Worm (Caenorhabditis elegans): Measurements from ENCODE around the gene T28F3.5.

T28F3.5 gene

DNA sequence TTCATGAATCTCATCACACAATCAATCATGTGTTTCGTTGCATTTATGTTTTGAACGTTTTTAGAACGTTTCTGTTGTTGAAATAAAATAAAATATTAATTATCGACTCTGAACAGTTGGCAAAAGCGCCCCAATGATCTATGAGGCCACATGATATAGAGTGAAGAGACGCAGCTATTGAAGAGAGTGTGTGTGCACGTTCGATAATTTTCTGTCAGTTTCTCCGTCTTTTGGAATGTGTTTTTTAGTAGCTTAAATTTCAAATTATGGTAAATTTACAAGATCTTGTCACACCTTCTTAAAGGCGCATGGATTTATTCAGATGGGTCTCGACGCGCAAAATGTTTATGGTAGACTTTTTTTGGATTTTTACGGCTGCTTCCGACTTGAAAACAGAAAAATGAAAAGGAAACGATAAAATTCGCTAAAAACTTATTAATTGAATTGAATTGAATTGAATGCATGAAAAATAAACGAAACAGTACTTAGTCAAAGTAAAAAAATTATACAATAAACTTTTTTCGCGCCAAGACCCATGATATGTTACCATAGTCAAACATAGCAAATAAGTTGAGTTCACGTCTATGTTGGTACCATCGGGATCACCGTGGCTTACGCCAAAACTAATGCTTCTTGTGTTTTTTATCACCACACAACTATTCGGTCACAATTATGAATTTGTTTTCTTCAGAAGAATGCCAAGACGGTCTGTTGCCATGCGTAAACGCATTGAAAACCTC is 39.1 kb downstream of the T28F3.5 start, which contains the start of gene C49C3.15 (continued):
- TF ChIP-seq fos-1 (tag; optimal IDR thresholded peaks at IDR 0.05) = no peak
- TF ChIP-seq lin-15B (tag; optimal IDR thresholded peaks at IDR 0.05) = peak; percentile 53
- TF ChIP-seq snpc-4 (tag; optimal IDR thresholded peaks at IDR 0.05) = no peak
- no peak for TF ChIP-seq elt-1 (tag; optimal IDR thresholded peaks at IDR 0.05)
- TF ChIP-seq nhr-28 (tag; optimal IDR thresholded peaks at IDR 0.05) = no peak
- TF ChIP-seq nhr-43 (tag; optimal IDR thresholded peaks at IDR 0.05; ENCODE audit: poor library complexity, severe bottlenecking) = no peak
- TF ChIP-seq nhr-67 (tag; optimal IDR thresholded peaks at IDR 0.05) = no peak
- peak; percentile 66 for TF ChIP-seq nfya-1 (tag; optimal IDR thresholded peaks at IDR 0.05; ENCODE audit: insufficient read depth)

DNA sequence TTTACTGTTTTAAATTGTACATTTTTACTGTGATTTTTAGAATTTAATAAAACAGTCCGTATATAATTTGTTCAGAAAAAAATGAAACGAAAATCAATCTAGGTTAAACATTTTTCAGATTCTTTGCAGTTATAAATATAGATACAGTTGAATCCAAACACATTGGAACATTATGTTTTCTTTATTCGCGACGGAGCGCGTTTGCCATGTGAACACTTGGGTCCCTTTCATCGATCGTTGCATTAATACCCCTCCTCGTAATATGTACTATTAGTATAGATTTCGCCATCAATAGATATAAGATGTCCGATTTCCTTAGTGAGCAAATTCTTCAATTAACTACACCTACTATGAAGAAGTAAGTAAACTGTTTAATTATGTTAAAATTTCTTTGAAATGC is 40.4 kb downstream of the T28F3.5 start, which contains the start of gene C49C3.8:
Gene C49C3.8 (plus strand): TSS at position 173 of the 400 bp plus-strand sequence.
- TF ChIP-seq fkh-10 (GFP tag; optimal IDR thresholded peaks at IDR 0.05) = no peak
- TF ChIP-seq nhr-43 (tag; optimal IDR thresholded peaks at IDR 0.05; ENCODE audit: poor library complexity, severe bottlenecking) = no peak
- no peak for TF ChIP-seq nhr-25 (tag; optimal IDR thresholded peaks at IDR 0.05)
- no peak for TF ChIP-seq daf-12 (tag; optimal IDR thresholded peaks at IDR 0.05)
- no peak for TF ChIP-seq nhr-28 (tag; optimal IDR thresholded peaks at IDR 0.05)
- no peak for TF ChIP-seq nhr-76 (tag; optimal IDR thresholded peaks at IDR 0.05)
- no peak for TF ChIP-seq zag-1 (tag; optimal IDR thresholded peaks at IDR 0.05)
- no peak for TF ChIP-seq eor-1 (tag; optimal IDR thresholded peaks at IDR 0.05)
- peak; percentile 14 for TF ChIP-seq egl-5 (tag; optimal IDR thresholded peaks at IDR 0.05)
- no peak for TF ChIP-seq sea-2 (GFP tag; optimal IDR thresholded peaks at IDR 0.05)
- no peak for TF ChIP-seq unc-39 (tag; optimal IDR thresholded peaks at IDR 0.05)
- TF ChIP-seq mdl-1 (tag; optimal IDR thresholded peaks at IDR 0.05) = no peak
- no peak for TF ChIP-seq ama-1 (optimal IDR thresholded peaks at IDR 0.05)
- no peak for TF ChIP-seq nhr-67 (tag; optimal IDR thresholded peaks at IDR 0.05)
- no peak for TF ChIP-seq fkh-2 (tag; optimal IDR thresholded peaks at IDR 0.05)
- TF ChIP-seq ceh-82 (tag; optimal IDR thresholded peaks at IDR 0.05) = no peak
- TF ChIP-seq lin-39 (tag; optimal IDR thresholded peaks at IDR 0.05) = no peak
- TF ChIP-seq lsy-12 (tag; optimal IDR thresholded peaks at IDR 0.05) = no peak
- no peak for TF ChIP-seq egl-27 (tag; optimal IDR thresholded peaks at IDR 0.05)
- no peak for TF ChIP-seq elt-3 (tag; optimal IDR thresholded peaks at IDR 0.05)
- peak; percentile 26 for TF ChIP-seq pha-4 (tag; optimal IDR thresholded peaks at IDR 0.05)
- peak; percentile 24 for TF ChIP-seq nfya-1 (tag; optimal IDR thresholded peaks at IDR 0.05; ENCODE audit: insufficient read depth)
- no peak for TF ChIP-seq hmg-11 (tag; optimal IDR thresholded peaks at IDR 0.05)

DNA sequence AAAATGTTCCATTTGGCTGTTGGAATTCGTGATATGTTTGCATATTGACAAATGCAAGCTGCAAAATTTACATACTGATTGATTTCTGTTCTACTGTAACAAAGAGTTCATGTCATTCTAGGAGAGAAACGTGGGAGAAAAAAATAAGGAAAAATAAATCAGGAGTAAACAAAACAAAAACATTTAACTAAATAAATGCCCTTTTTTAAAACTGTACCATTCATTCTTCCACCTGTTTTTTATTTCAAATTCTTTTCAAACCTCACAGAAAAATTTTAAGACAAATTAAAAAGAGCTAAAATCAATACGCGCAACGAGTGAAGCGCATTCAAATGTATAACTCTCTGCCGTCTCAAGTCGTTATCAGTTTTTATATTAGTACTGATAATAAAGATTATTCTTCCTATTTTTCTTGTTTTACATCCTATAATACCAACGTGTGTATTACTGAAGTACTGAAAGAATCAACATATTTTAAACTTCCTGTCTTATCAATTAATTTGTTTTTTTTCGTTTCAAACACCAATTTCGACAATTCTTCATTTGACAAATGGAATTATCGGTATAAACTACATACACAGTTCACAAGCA is 44.4 kb downstream of the T28F3.5 start, which contains the start of gene C49C3.10:
Gene C49C3.10 (minus strand): TSS at position 51 of the 591 bp plus-strand sequence.
- peak; percentile 65 for TF ChIP-seq pha-4 (tag; optimal IDR thresholded peaks at IDR 0.05)
- TF ChIP-seq ZK546.5 (tag; optimal IDR thresholded peaks at IDR 0.05) = no peak
- no peak for TF ChIP-seq ceh-16 (tag; optimal IDR thresholded peaks at IDR 0.05)
- no peak for TF ChIP-seq eor-1 (tag; optimal IDR thresholded peaks at IDR 0.05)
- peak; percentile 80 for TF ChIP-seq jun-1 (tag; optimal IDR thresholded peaks at IDR 0.05)
- TF ChIP-seq R02D3.7 (tag; optimal IDR thresholded peaks at IDR 0.05) = no peak
- no peak for TF ChIP-seq daf-12 (tag; optimal IDR thresholded peaks at IDR 0.05)
- no peak for TF ChIP-seq mdl-1 (tag; optimal IDR thresholded peaks at IDR 0.05)
- peak; percentile 88 for TF ChIP-seq pqm-1 (tag; optimal IDR thresholded peaks at IDR 0.05)
- TF ChIP-seq nhr-28 (tag; optimal IDR thresholded peaks at IDR 0.05) = no peak
- no peak for TF ChIP-seq ceh-9 (tag; optimal IDR thresholded peaks at IDR 0.05)
- TF ChIP-seq elt-2 (tag; optimal IDR thresholded peaks at IDR 0.05) = peak; percentile 94
- TF ChIP-seq ztf-4 (tag; optimal IDR thresholded peaks at IDR 0.05) = no peak
- no peak for TF ChIP-seq ztf-11 (tag; optimal IDR thresholded peaks at IDR 0.05)
- no peak for TF ChIP-seq ceh-28 (tag; optimal IDR thresholded peaks at IDR 0.05)
- no peak for TF ChIP-seq nhr-11 (tag; optimal IDR thresholded peaks at IDR 0.05)
- no peak for TF ChIP-seq nhr-67 (tag; optimal IDR thresholded peaks at IDR 0.05)
- TF ChIP-seq sea-2 (GFP tag; optimal IDR thresholded peaks at IDR 0.05) = no peak
- no peak for TF ChIP-seq fkh-2 (tag; optimal IDR thresholded peaks at IDR 0.05)
